Fruit fly (Drosophila melanogaster): ENCODE results near the gene CG14135.

CG14135 gene

dm6 chr3L:11656189-11656588, 35.2 kb upstream of the CG14135 start:
- TF ChIP-seq CG31627 (GFP tag; optimal IDR thresholded peaks at IDR 0.05) (no peak), CG3919 (GFP tag; optimal IDR thresholded peaks at IDR 0.05) (peak; percentile 48), net (GFP tag; optimal IDR thresholded peaks at IDR 0.05) (peak; percentile 53), Eip78C (GFP tag) (peak; percentile 64), Met (GFP tag; optimal IDR thresholded peaks at IDR 0.05) (no peak), Hr39 (GFP tag; optimal IDR thresholded peaks at IDR 0.05) (no peak), CG34406 (GFP tag; optimal IDR thresholded peaks at IDR 0.05) (no peak), CG11902 (GFP tag; optimal IDR thresholded peaks at IDR 0.05) (no peak), CG15336 (GFP tag; IDR thresholded peaks at IDR 0.05) (peak; percentile 90), achi (GFP tag; optimal IDR thresholded peaks at IDR 0.05) (peak; percentile 65), CG9139 (GFP tag; optimal IDR thresholded peaks at IDR 0.05) (no peak), Smox (GFP tag; optimal IDR thresholded peaks at IDR 0.05) (no peak), CG32006 (GFP tag; optimal IDR thresholded peaks at IDR 0.05) (peak; percentile 82), spab (GFP tag; optimal IDR thresholded peaks at IDR 0.05) (peak; percentile 16), Ets21C (GFP tag; optimal IDR thresholded peaks at IDR 0.05) (no peak), CG11762 (GFP tag; optimal IDR thresholded peaks at IDR 0.05; ENCODE audit: insufficient read depth) (peak; percentile 32), Hr38 (GFP tag; optimal IDR thresholded peaks at IDR 0.05) (peak; percentile 6), vri (GFP tag; optimal IDR thresholded peaks at IDR 0.05) (no peak), eg (GFP tag; IDR thresholded peaks at IDR 0.05) (peak; percentile 86), fd85E (GFP tag; optimal IDR thresholded peaks at IDR 0.05) (no peak), CG8632 (GFP tag; optimal IDR thresholded peaks at IDR 0.05) (no peak), lz (GFP tag; optimal IDR thresholded peaks at IDR 0.05) (no peak), Sox14 (GFP tag; optimal IDR thresholded peaks at IDR 0.05) (peak; percentile 63), Eip75B (GFP tag; optimal IDR thresholded peaks at IDR 0.05) (no peak), salr (GFP tag; optimal IDR thresholded peaks at IDR 0.05) (peak in 1 of 2 experiments; percentile 25), cyc (GFP tag; optimal IDR thresholded peaks at IDR 0.05) (peak; percentile 3), CG8119 (GFP tag; IDR thresholded peaks at IDR 0.05) (peak; percentile 86), CG10631 (GFP tag; optimal IDR thresholded peaks at IDR 0.05) (peak; percentile 40), Ets96B (tag; optimal IDR thresholded peaks at IDR 0.05) (peak; percentile 65), svp (GFP tag) (peak; percentile 35), CG10669 (GFP tag; optimal IDR thresholded peaks at IDR 0.05) (peak; percentile 57), Gug (GFP tag; IDR thresholded peaks at IDR 0.05) (peak; percentile 76; the same call in 1 of the 2 replicates), CG4318 (GFP tag; optimal IDR thresholded peaks at IDR 0.05) (peak; percentile 47), pdm3 (GFP tag; optimal IDR thresholded peaks at IDR 0.05) (peak; percentile 67), CG8319 (GFP tag; optimal IDR thresholded peaks at IDR 0.05) (no peak), CG6808 (GFP tag; optimal IDR thresholded peaks at IDR 0.05) (no peak), CG6163 (GFP tag; IDR thresholded peaks at IDR 0.05) (peak; percentile 89), OdsH (GFP tag; optimal IDR thresholded peaks at IDR 0.05) (peak; percentile 62), Lpt (GFP tag; optimal IDR thresholded peaks at IDR 0.05) (no peak), CG1621 (tag; optimal IDR thresholded peaks at IDR 0.05) (no peak), topi (GFP tag; optimal IDR thresholded peaks at IDR 0.05) (no peak), Hr4 (GFP tag; optimal IDR thresholded peaks at IDR 0.05) (peak; percentile 83), ss (GFP tag; optimal IDR thresholded peaks at IDR 0.05) (no peak), CG3032 (tag; optimal IDR thresholded peaks at IDR 0.05) (no peak), acj6 (GFP tag; optimal IDR thresholded peaks at IDR 0.05) (peak; percentile 39), CG7368 (GFP tag; optimal IDR thresholded peaks at IDR 0.05) (peak; percentile 21), CG16779 (tag; optimal IDR thresholded peaks at IDR 0.05) (peak; percentile 24), CG6854 (GFP tag; optimal IDR thresholded peaks at IDR 0.05) (no peak), Sox15 (GFP tag; optimal IDR thresholded peaks at IDR 0.05) (no peak), CG6792 (GFP tag; optimal IDR thresholded peaks at IDR 0.05) (peak; percentile 44), Sox102F (GFP tag; optimal IDR thresholded peaks at IDR 0.05) (no peak), fd59A (GFP tag; optimal IDR thresholded peaks at IDR 0.05) (peak; percentile 40), CG6276 (GFP tag; optimal IDR thresholded peaks at IDR 0.05) (peak; percentile 63)

Measured in whole organism, prepupa.